Fruit fly (Drosophila melanogaster): ENCODE measurements around the gene tw.

DNA sequence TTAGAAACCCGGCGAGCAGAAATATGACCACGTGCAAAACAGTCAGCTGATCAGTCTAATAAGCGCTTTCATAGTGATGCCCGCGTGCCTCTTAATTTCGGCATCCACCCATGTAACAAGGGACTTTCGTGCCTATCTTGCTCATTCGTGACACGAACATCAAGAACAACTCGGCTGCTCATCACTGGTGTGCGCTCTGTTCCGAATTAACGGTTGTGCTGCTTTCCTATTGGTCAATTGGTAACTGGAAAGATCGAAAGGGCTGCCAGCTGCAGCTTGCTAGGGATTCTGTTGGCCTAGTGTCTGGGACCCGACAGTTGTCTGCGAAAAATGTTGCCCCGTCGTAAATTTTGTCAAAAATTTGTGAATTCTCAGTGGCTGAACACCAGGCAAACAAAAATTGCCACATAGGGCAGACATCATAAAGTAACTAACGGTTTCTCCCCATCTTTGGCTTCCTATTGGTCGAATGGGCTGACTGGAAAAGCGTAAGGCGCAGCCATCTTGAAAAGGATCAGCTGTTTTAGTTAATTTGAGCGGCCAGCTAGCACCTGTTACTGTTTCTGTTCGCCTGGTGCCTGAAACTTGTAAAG is 11.9 kb downstream of the tw start:
- peak; percentile 89 for TF ChIP-seq fru (GFP tag; optimal IDR thresholded peaks at IDR 0.05)
- no peak for TF ChIP-seq usp (GFP tag; optimal IDR thresholded peaks at IDR 0.05)
- TF ChIP-seq psq (GFP tag; optimal IDR thresholded peaks at IDR 0.05): no peak
- TF ChIP-seq h (GFP tag; optimal IDR thresholded peaks at IDR 0.05): peak; percentile 26
- no peak for TF ChIP-seq pan (optimal IDR thresholded peaks at IDR 0.05)
- peak; percentile 32 to 63 for TF ChIP-seq foxo (GFP tag; optimal IDR thresholded peaks at IDR 0.05)
- TF ChIP-seq Dif (GFP tag; optimal IDR thresholded peaks at IDR 0.05; ENCODE audit: partially characterized antibody): peak; percentile 37
- no peak for TF ChIP-seq N (GFP tag; optimal IDR thresholded peaks at IDR 0.05)
- no peak for TF ChIP-seq Abd-B (GFP tag; optimal IDR thresholded peaks at IDR 0.05)
- TF ChIP-seq brk (GFP tag; optimal IDR thresholded peaks at IDR 0.05): no peak
- peak; percentile 46 for TF ChIP-seq Myc (optimal IDR thresholded peaks at IDR 0.05)
- TF ChIP-seq Sp1 (GFP tag; optimal IDR thresholded peaks at IDR 0.05): peak; percentile 36
